Fruit fly (Drosophila melanogaster) S2 (cell line): Measurements from ENCODE around the gene CG32269.

Experiments used
- CG8478 ChIP-seq: fragments of >200 bp; optimal IDR thresholded peaks from 2 replicates; lab custom pipeline; 2018
- CTCF ChIP-seq, 2 experiments: fragments of >200 bp; optimal IDR thresholded peaks; 2 replicates each; lab custom pipeline; 2018

The CG32269 gene

DNA sequence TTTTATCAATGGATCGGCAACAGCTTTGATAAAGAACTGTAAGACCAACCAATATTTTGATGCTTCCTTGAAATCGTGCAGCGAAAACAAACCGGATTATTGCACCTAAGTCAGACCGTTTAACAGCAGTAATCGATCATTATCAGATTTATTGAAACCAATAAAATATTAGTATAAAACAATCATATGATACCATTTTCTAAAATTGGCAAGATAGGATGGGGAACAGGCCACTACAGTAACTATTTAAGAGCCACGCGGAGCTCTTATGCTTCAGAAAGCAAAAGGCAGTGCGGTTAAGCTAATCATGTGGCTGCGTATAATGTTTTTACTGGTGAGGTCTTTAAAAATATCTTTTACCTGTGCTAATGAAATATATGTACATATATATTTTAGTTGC lies 22.4 kb downstream of the CG32269 start, which contains the start of gene CG32284:
Gene CG32284 (plus strand): TSS at position 301 of the 400 bp plus-strand sequence.
- TF ChIP-seq CTCF (optimal IDR thresholded peaks at IDR 0.05; lab: Kevin White, UChicago) (no peak), CG8478 (no peak)

DNA sequence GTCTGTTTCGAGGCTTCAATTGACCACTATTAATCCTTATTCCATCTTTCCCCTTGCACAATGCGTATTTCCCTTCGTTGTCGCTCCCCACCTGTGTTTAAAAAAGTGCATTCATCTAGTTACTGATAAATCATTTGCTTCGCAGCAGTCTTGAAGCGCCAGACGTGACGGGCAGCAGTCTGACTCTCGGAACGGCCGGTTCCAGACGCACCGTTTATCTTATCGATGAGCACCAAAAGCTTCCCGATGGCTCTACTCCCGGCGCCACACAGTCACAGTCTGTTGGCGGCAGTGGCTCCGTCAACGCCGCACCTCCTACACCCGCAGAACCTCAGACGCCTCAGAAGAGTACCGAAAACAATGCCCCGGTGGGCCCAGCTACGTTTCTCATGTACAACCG lies 24.7 kb downstream of the CG32269 start, which contains the start of gene CG42494:
Gene CG42494 (plus strand): TSS at position 301 of the 400 bp plus-strand sequence.
- TF ChIP-seq CG8478 (no peak), CTCF (optimal IDR thresholded peaks at IDR 0.05; lab: Kevin White, UChicago) (no peak)

DNA sequence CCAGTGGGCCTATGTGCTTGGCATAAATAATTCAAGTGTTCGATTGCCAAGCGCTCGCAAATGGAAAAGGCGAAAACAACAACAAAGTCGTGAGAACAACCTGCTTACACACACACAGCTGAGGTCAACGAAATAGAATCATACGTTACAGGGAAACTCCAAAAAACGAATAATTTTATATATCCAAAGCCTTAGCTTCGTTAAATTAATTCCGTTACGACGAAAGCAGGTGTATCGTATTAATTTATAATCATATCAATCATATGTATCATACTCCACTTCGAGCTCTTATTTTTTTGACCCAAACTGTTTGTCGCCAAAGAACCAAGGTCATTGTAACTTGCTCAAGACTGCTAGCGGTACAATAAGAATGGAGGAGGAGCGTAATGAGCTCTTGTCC lies 29.3 kb downstream of the CG32269 start:
- TF ChIP-seq CTCF (optimal IDR thresholded peaks at IDR 0.05; lab: Kevin White, UChicago) = no peak
- no peak for TF ChIP-seq CG8478

DNA sequence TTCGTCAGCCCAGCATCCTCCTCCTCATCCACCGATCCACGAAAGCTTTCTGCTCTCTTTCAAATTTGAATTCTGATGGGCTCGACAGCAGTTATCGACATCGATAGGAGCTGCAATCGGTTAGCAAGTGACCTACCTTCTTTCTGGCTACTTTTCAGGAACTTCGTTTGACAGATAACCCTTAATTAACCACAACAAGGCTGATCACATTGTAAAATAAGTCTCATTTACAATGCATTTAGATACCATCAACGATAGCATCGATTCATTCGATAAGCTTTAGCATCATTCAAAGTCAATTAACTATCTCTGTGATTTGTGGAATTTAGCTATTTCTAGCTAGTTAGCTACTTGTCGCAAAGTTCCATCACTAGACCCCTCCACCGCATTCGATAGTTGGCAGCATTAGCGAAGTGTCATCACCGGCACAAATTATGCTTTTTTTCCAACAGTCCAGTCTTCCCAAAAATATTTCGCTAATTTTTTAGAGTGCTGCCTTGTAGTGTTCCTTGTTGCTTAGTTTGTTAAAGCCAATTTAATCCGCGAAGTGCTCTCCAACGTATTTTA lies 30.2 kb downstream of the CG32269 start, which contains the start of the genes MnM and Girdin:
Gene MnM (minus strand): TSS at position 51 of the 567 bp plus-strand sequence.
Gene Girdin (plus strand): TSS at position 401 of the 567 bp plus-strand sequence.
- TF ChIP-seq CTCF (optimal IDR thresholded peaks at IDR 0.05; lab: Kevin White, UChicago) (peak in 1 of 2 experiments; percentile 46), CG8478 (no peak)

DNA sequence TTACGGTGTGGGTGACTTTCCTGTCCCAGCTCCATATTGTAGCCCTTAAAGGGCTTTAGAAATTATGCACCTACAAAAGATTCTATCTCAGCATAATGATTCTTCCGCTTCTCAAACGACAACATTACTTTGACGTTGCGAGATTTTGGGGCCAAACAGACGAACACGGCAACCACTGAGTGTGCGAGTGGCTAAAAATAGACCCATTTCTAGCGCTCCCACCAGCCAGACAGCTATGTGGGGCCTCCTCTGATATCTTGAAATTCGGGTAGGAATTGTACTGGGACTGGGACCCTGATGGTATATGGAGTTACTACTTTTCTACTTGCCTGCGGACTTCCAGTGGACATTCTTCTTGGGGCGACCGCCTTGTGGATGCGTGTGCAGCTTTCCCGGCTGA lies 30.9 kb downstream of the CG32269 start:
- TF ChIP-seq CTCF (optimal IDR thresholded peaks at IDR 0.05; lab: Kevin White, UChicago) (no peak), CG8478 (no peak)

DNA sequence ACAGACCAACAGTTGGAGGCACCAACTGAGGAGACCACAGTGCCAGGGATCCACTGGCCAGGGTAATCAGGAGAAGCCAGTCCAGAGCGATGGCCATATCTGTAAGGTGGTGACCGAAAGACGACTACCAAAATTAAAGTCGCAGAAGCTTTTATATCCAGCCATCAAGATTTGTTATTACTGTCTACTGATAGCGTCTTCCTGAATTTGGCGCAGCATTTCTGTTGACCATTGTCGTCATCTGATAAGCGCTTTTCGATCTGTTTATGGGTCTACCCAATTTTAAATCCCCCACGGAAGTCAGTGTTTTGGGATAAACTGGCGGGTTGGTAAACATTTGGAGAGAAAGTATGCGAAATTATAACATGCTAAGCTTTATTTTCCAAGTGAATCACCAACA lies 36.3 kb downstream of the CG32269 start, which contains the start of gene CG14963:
Gene CG14963 (minus strand): TSS at position 101 of the 400 bp plus-strand sequence.
- TF ChIP-seq CTCF (optimal IDR thresholded peaks at IDR 0.05; lab: Kevin White, UChicago) (no peak), CG8478 (no peak)

DNA sequence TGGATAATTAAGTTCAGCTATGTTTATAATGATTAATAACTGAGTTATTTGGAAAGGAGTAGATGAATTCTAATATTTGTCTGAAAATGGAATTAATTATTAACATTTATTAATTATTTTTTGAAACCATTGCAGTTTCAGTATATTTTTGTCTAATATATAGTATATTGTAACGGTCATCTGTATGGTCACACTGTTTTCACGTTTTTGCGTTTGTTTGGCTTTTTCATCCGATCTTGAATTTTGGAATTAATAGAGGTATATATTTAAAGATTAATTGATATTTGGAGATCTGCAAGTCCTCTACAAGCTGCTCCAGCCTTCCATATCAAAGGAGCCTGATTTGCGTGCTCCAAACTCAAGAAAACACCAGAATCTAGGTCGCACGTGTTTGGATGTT lies 39.7 kb downstream of the CG32269 start, which contains the start of the genes CG32278 and CG32281:
Gene CG32278 (plus strand): TSS at position 180 of the 400 bp plus-strand sequence.
Gene CG32281 (plus strand): TSS at position 269 of the 400 bp plus-strand sequence.
- TF ChIP-seq CG8478 = no peak
- no peak for TF ChIP-seq CTCF (optimal IDR thresholded peaks at IDR 0.05; lab: Kevin White, UChicago)

DNA sequence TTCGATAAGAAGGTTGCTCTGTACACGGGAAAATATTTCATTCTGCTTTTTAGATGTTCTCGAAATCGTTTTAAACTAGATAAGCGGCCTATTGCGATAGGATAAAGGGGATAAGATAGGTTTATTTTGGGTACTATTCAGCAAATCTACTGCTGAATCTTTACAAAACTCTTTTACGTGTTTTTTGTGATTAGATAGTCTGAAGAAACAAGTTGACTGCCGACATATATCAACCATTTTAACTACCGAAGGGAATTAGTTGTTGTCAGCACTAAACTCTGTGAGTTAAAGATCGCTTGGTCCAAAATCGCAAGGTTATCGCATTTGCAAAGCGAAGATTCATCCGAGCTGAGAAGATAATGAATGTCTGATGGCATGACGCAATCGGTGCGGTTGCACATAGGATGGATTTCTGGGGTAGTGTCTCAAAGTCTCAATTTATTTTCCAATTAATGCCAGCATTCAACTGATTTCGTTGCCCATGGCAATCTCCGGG lies 42.5 kb downstream of the CG32269 start, which contains the start of gene Asciz:
Gene Asciz (minus strand): TSS at position 51 of the 496 bp plus-strand sequence.
- TF ChIP-seq CTCF (optimal IDR thresholded peaks at IDR 0.05; lab: Kevin White, UChicago) = no peak
- no peak for TF ChIP-seq CG8478

DNA sequence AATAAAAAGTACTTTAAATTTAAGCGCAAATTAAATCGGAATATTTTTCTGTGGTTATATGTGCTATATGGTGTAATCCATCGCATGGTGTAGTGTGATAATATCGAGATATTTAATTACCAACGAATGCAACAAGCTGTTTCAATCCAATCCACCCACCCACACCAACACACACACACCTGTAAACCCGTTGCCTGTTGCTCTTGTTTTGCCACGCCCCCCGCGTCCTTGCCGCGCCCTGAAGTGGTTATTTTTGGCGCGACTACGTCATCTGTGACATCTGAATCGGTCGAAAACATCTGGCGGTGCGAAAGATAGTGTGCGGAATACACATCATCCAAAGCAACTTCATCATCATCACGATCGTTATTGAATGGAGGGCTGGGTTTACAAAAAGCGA lies 43.4 kb downstream of the CG32269 start:
- TF ChIP-seq CG8478 = no peak
- TF ChIP-seq CTCF (optimal IDR thresholded peaks at IDR 0.05; lab: Kevin White, UChicago) = no peak

DNA sequence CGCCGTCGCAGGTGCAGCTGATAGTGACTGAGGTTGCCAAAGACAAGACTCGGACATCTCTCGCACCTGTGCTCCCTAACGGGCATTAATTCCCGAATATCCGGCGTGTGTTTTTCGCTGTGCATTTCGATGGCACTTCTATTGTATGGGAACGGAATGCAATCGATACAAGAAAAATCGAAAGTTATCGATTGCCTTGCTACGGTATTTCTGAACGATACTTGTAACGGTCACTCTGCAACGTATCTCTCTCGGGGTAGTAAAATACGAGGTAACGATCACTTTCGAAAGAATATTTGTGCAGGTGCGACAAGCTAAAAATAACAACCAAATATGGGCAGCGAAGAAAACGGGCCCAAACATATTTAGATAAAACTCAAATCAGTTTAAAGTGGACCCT lies 43.8 kb downstream of the CG32269 start, which contains the start of gene CG32280:
Gene CG32280 (plus strand): TSS at position 231 of the 400 bp plus-strand sequence.
- TF ChIP-seq CTCF (optimal IDR thresholded peaks at IDR 0.05; lab: Kevin White, UChicago) = no peak
- no peak for TF ChIP-seq CG8478

DNA sequence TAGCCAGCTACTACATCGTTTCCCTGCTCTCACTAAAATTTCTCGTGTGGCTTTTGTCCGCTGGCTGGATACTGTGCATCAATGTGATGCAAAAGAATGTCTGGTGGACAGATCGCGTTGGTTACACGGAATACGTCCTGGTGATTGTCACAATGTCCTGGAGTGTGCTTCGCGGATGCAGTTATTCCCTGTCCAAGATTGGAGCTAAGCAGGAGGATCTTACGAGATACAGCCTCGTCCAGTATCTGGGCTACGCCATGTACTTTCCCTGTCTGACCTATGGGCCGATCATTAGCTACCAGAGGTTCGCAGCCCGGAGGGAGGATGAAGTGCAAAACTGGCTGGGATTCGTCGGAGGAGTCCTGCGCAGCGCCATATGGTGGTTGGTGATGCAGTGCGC lies 46.2 kb downstream of the CG32269 start:
- TF ChIP-seq CTCF (optimal IDR thresholded peaks at IDR 0.05; lab: Kevin White, UChicago) (no peak), CG8478 (no peak)

DNA sequence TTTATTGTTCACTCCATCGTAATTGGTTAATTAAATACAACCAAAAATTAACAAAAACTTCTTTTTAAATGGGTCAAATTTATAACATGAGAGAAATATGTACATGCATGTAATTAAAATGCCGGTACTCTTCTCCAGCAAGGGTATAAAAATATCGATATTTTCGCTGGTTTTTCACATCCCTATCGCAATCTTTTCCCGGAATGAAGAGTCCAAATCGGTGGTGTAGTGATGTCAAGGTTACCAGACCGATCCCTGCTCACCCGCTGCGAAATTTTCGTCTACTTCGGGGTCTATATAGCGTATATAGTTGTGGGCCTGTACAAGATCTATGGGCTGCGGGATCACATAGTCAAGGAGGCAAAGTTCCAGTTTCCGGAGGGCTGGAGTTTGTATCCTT lies 46.8 kb downstream of the CG32269 start, which contains the start of gene rasp:
Gene rasp (plus strand): TSS at position 213 of the 400 bp plus-strand sequence.
- no peak for TF ChIP-seq CG8478

DNA sequence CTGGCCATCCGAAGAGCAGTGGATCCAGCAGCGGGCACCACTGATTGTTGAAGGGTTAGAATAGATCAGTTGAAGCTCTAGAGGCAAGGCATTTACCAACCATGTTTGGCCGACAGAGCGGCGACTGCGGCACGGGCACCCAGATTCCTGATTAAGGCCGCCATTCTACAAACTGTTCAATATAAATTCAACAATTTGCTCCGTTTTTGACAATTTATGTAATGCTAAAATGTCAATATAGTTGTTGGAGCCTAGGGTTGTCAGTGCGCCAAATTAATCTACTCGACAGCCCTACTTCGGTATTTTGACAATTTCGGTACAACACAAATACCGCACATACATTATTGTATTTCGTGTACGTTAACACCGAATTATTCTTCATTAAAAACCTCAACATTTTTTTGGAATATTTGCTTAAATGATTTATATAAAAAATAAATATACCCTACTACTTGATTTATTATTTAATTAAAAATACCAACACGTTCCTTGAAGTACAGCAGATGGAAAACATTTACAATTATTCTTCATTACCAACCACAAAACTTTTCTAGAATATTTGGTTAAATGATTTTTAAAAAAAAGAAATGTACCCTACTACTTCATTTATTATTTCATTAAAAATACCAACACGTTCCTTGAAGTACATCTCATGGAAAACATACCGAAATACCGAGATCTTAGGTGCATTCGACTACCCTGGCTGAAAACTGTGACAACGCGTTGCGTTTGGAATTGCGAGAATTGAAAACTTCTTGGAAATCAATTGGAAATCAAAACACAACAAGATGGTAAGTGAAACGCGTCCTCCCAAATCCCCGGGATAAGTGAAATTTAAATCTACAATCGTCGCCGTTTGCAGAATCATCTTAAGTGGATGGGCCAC lies 49.2 kb downstream of the CG32269 start, which contains the start of the genes ND-30 and CG15812:
Gene ND-30 (minus strand): TSS at position 270 of the 886 bp plus-strand sequence.
Gene CG15812 (plus strand): TSS at position 683 of the 886 bp plus-strand sequence.
- no peak for TF ChIP-seq CTCF (optimal IDR thresholded peaks at IDR 0.05; lab: Kevin White, UChicago)
- TF ChIP-seq CG8478 = no peak

DNA sequence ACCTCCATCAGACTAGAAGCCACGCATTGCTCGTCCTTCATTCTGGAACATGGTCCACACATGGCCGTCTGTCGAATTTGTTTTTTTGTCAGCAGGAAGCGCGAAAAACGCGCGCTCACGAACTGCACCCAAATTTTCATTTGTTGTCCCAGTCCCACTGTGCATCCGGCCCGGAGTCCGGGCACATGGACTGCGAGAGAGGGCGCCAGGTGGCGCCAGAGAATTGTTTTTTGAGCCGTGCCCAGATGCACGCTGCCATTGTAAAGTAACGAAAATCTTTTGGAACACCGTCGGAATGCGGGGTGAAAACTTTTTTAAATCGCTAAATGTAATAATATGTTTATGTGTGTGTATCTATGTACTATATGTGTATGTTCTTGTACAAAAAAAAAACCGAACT lies 51.1 kb downstream of the CG32269 start:
- peak; percentile 50 to 59 for TF ChIP-seq CTCF (optimal IDR thresholded peaks at IDR 0.05; lab: Kevin White, UChicago)
- TF ChIP-seq CG8478 = no peak
